Worm (Caenorhabditis elegans): ENCODE results near the gene T27A10.5.

DNA sequence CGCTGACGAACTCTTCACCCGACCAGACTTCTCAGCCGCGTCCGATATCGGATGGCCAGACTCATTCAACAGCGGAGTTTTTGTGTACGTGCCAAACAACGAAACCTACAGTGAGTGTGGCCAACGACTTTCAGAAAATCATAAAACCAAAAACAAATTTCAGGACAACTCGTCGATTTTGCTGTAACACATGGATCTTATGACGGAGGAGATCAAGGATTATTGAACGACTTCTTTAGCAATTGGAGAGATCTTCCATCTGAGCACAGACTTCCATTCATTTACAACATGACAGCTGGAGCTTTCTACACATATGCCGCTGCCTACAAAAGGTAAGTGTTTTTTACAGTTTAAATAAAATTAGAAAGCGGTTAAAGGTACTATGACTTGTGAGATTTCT, 35.3 kb downstream of the T27A10.5 start:
- TF ChIP-seq pqm-1 (tag; optimal IDR thresholded peaks at IDR 0.05) (no peak), R02D3.7 (tag; optimal IDR thresholded peaks at IDR 0.05) (no peak), fkh-10 (GFP tag; optimal IDR thresholded peaks at IDR 0.05) (no peak), unc-62 (GFP tag; optimal IDR thresholded peaks at IDR 0.05) (no peak), ceh-82 (tag; optimal IDR thresholded peaks at IDR 0.05) (no peak), nhr-28 (tag; optimal IDR thresholded peaks at IDR 0.05) (no peak)
